Worm (Caenorhabditis elegans) whole organism, early embryonic: ENCODE data around the gene H06I04.6.

ENCODE experiments used
- ama-1 ChIP-seq: fragments of 150-350 bp; optimal IDR thresholded peaks from 2 replicates; lab custom pipeline; 2014
- ets-7 ChIP-seq: sonication (generic microtip); optimal IDR thresholded peaks from 2 replicates; lab custom pipeline; 2016; ENCODE audit warnings: missing genotype, missing genetic modification characterization, missing compliant biosample characterization
- flt-1 ChIP-seq: fragments of 200-800 bp; sonication (Bioruptor generic); IDR thresholded peaks from 2 replicates; pipeline ENCODE4 v1.3.6; 2022; ENCODE audit warnings: missing genetic modification characterization, missing compliant biosample characterization
- hmg-4 ChIP-seq: fragments of 200-800 bp; sonication (Bioruptor generic); optimal IDR thresholded peaks from 2 replicates; lab custom pipeline; 2018; ENCODE audit warnings: mild to moderate bottlenecking, missing genetic modification characterization, missing compliant biosample characterization
- scrt-1 ChIP-seq: fragments of 200-800 bp; sonication (Bioruptor generic); IDR thresholded peaks from 2 replicates; pipeline ENCODE4 v1.3.6; 2022; ENCODE audit warnings: missing genetic modification characterization, missing compliant biosample characterization
- tbx-11 ChIP-seq: fragments of 200-800 bp; sonication (Bioruptor generic); IDR thresholded peaks from 2 replicates; pipeline ENCODE4 v1.3.6; 2022; ENCODE audit warnings: missing genetic modification characterization, missing compliant biosample characterization
- tra-4 ChIP-seq: sonication (generic microtip); optimal IDR thresholded peaks from 2 replicates; lab custom pipeline; 2017; ENCODE audit warnings: missing genetic modification characterization, missing compliant biosample characterization

- TF ChIP-seq ama-1 (lab: Kevin White, UChicago) (no peak), tbx-11 (GFP tag; lab: Robert Waterston, UW) (no peak), scrt-1 (GFP tag; lab: Robert Waterston, UW) (no peak), ets-7 (tag; lab: Kevin White, UChicago) (no peak), tra-4 (no peak), flt-1 (GFP tag; lab: Robert Waterston, UW) (no peak), hmg-4 (GFP tag; lab: Kevin White, UChicago) (no peak)
Observed at ce11 chrIII:3063084-3063483, 1.1 kb downstream of the H06I04.6 start.
